Worm (Caenorhabditis elegans) whole organism, early embryonic: ENCODE data around the gene cgt-3.

Experiments used
- ama-1 ChIP-seq: fragments of 150-350 bp; optimal IDR thresholded peaks from 2 replicates; lab custom pipeline; 2014
- ceh-36 ChIP-seq: sonication (generic microtip); optimal IDR thresholded peaks from 2 replicates; lab custom pipeline; 2016; ENCODE audit warnings: missing genetic modification characterization, inconsistent platforms, missing compliant biosample characterization
- flt-1 ChIP-seq: fragments of 200-800 bp; sonication (Bioruptor generic); IDR thresholded peaks from 2 replicates; pipeline ENCODE4 v1.3.6; 2022; ENCODE audit warnings: missing genetic modification characterization, missing compliant biosample characterization
- scrt-1 ChIP-seq: fragments of 200-800 bp; sonication (Bioruptor generic); IDR thresholded peaks from 2 replicates; pipeline ENCODE4 v1.3.6; 2022; ENCODE audit warnings: missing genetic modification characterization, missing compliant biosample characterization
- sea-1 ChIP-seq: fragments of 200-800 bp; sonication (Bioruptor generic); conservative IDR thresholded peaks from 2 replicates; pipeline ENCODE4 v1.3.6; 2022; ENCODE audit warnings: missing genetic modification characterization, missing compliant biosample characterization
- tbx-11 ChIP-seq: fragments of 200-800 bp; sonication (Bioruptor generic); IDR thresholded peaks from 2 replicates; pipeline ENCODE4 v1.3.6; 2022; ENCODE audit warnings: missing genetic modification characterization, missing compliant biosample characterization
- tbx-37 ChIP-seq: fragments of 200-800 bp; sonication (Bioruptor generic); conservative IDR thresholded peaks from 2 replicates; pipeline ENCODE4 v1.3.6; 2022; ENCODE audit warnings: missing genetic modification reagents, missing genetic modification characterization, missing compliant biosample characterization
- tra-4 ChIP-seq: sonication (generic microtip); optimal IDR thresholded peaks from 2 replicates; lab custom pipeline; 2017; ENCODE audit warnings: missing genetic modification characterization, missing compliant biosample characterization

DNA sequence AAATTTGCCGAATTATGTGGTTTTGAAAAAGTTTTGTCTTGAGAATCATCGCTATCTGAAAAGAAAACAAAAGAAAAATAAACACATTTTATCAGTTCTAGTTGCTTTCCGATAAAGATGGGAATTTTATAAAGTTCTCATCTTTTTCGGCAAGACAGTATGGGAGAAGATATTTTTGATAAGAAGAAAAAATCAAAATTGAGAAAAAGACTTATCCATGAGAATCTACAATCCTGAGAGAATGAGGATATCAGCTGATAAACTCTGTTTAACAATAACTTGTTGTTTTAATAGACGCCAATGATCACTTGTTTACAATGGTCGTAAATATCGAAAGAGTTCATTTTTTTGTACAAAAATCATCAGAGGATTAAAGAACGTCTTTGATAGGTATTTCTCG lies 35.1 kb upstream of the cgt-3 start, which contains the start of gene F55C12.6:
- TF ChIP-seq tbx-11 (no peak), scrt-1 (GFP tag; lab: Robert Waterston, UW) (no peak), sea-1 (GFP tag; lab: Robert Waterston, UW) (no peak), ama-1 (lab: Kevin White, UChicago) (no peak), flt-1 (GFP tag; lab: Robert Waterston, UW) (no peak), ceh-36 (tag; lab: Kevin White, UChicago) (no peak), tra-4 (tag; lab: Kevin White, UChicago) (no peak), tbx-37 (GFP tag; lab: Robert Waterston, UW) (no peak)
